Worm (Caenorhabditis elegans): ENCODE results near the gene R07B1.7.

Gene R07B1.7

ce11 chrX:9899426-9900131, 30.7 kb downstream of the R07B1.7 start, which contains the start of gene phf-34 (continued):
- TF ChIP-seq nhr-11 (tag; optimal IDR thresholded peaks at IDR 0.05) (no peak), ama-1 (optimal IDR thresholded peaks at IDR 0.05) (no peak), hlh-13 (GFP tag; optimal IDR thresholded peaks at IDR 0.05) (no peak), ceh-22 (tag; optimal IDR thresholded peaks at IDR 0.05) (no peak), unc-3 (GFP tag; conservative IDR thresholded peaks at IDR 0.05) (no peak), unc-3 (tag; optimal IDR thresholded peaks at IDR 0.05) (no peak), ceh-19 (GFP tag; optimal IDR thresholded peaks at IDR 0.05) (peak; percentile 43), sox-4 (tag; optimal IDR thresholded peaks at IDR 0.05) (no peak), ahr-1 (tag; optimal IDR thresholded peaks at IDR 0.05) (no peak), unc-42 (tag; optimal IDR thresholded peaks at IDR 0.05) (peak; percentile 67), ttx-3 (tag; optimal IDR thresholded peaks at IDR 0.05) (no peak)

- no peak for TF ChIP-seq pqm-1 (tag; optimal IDR thresholded peaks at IDR 0.05)
- no peak for TF ChIP-seq unc-42 (tag; optimal IDR thresholded peaks at IDR 0.05)
- TF ChIP-seq unc-3 (GFP tag; conservative IDR thresholded peaks at IDR 0.05): no peak
- TF ChIP-seq unc-3 (tag; optimal IDR thresholded peaks at IDR 0.05): no peak
- TF ChIP-seq syd-9 (tag; optimal IDR thresholded peaks at IDR 0.05): no peak
- TF ChIP-seq ceh-14 (tag; optimal IDR thresholded peaks at IDR 0.05): no peak
- TF ChIP-seq ttx-3 (tag; optimal IDR thresholded peaks at IDR 0.05): no peak
- TF ChIP-seq rnt-1 (tag; optimal IDR thresholded peaks at IDR 0.05): no peak
- TF ChIP-seq ztf-16 (tag; optimal IDR thresholded peaks at IDR 0.05): no peak
- no peak for TF ChIP-seq pag-3 (tag; optimal IDR thresholded peaks at IDR 0.05; ENCODE audit: borderline replicate concordance)
- TF ChIP-seq ceh-30 (tag; optimal IDR thresholded peaks at IDR 0.05): no peak
Observed at ce11 chrX:9905840-9906239, 36.9 kb downstream of the R07B1.7 start, which contains the start of gene F21G4.5. Gene F21G4.5 (plus strand): TSS chrX:9906140.

ce11 chrX:9917362-9917761, 48.4 kb downstream of the R07B1.7 start, which contains the start of gene F21G4.6:
Gene F21G4.6 (minus strand): TSS chrX:9917448.
- TF ChIP-seq tbx-7 (tag; optimal IDR thresholded peaks at IDR 0.05) (peak; percentile 24), hlh-30 (tag; optimal IDR thresholded peaks at IDR 0.05; ENCODE audit: insufficient read depth) (no peak), C38D4.7 (GFP tag; optimal IDR thresholded peaks at IDR 0.05) (no peak), elt-2 (tag; optimal IDR thresholded peaks at IDR 0.05) (peak; percentile 11), hlh-8 (tag; optimal IDR thresholded peaks at IDR 0.05) (peak; percentile 3), zip-5 (tag; optimal IDR thresholded peaks at IDR 0.05) (peak; percentile 23), ets-4 (tag; optimal IDR thresholded peaks at IDR 0.05) (peak; percentile 28), fkh-6 (tag; optimal IDR thresholded peaks at IDR 0.05) (peak; percentile 20), ceh-2 (tag; optimal IDR thresholded peaks at IDR 0.05) (peak; percentile 57), tbx-2 (tag; optimal IDR thresholded peaks at IDR 0.05) (peak; percentile 66), ceh-31 (tag; optimal IDR thresholded peaks at IDR 0.05) (peak; percentile 47), elt-4 (tag; optimal IDR thresholded peaks at IDR 0.05) (no peak)

ce11 chrX:9918997-9919396, 50.1 kb downstream of the R07B1.7 start, which contains the start of gene folr-1:
Gene folr-1 (plus strand): TSS chrX:9919297.
- TF ChIP-seq ahr-1 (tag; optimal IDR thresholded peaks at IDR 0.05): no peak
- TF ChIP-seq T23F11.4 (GFP tag; optimal IDR thresholded peaks at IDR 0.05): no peak
- no peak for TF ChIP-seq unc-3 (GFP tag; conservative IDR thresholded peaks at IDR 0.05)
- no peak for TF ChIP-seq unc-3 (tag; optimal IDR thresholded peaks at IDR 0.05)
- TF ChIP-seq pag-3 (tag; optimal IDR thresholded peaks at IDR 0.05; ENCODE audit: borderline replicate concordance): no peak
- TF ChIP-seq lim-6 (tag; optimal IDR thresholded peaks at IDR 0.05): no peak
- no peak for TF ChIP-seq ceh-19 (GFP tag; optimal IDR thresholded peaks at IDR 0.05)
- no peak for TF ChIP-seq pha-2 (tag; optimal IDR thresholded peaks at IDR 0.05)

All from whole organism, late embryonic.